Worm (Caenorhabditis elegans) whole organism, early embryonic: ENCODE data around the gene K06A1.2.

Experiments used
- F13C5.2 ChIP-seq: sonication (generic microtip); optimal IDR thresholded peaks from 2 replicates; lab custom pipeline; 2017; ENCODE audit warnings: mild to moderate bottlenecking, missing genetic modification characterization, inconsistent platforms, missing compliant biosample characterization
- ama-1 ChIP-seq: fragments of 150-350 bp; optimal IDR thresholded peaks from 2 replicates; lab custom pipeline; 2014
- ceh-13 ChIP-seq: fragments of 200-800 bp; sonication (Bioruptor generic); optimal IDR thresholded peaks from 2 replicates; lab custom pipeline; 2018; ENCODE audit warnings: mild to moderate bottlenecking, missing genetic modification characterization, missing compliant biosample characterization
- ceh-36 ChIP-seq: sonication (generic microtip); optimal IDR thresholded peaks from 2 replicates; lab custom pipeline; 2016; ENCODE audit warnings: missing genetic modification characterization, inconsistent platforms, missing compliant biosample characterization
- scrt-1 ChIP-seq: fragments of 200-800 bp; sonication (Bioruptor generic); IDR thresholded peaks from 2 replicates; pipeline ENCODE4 v1.3.6; 2022; ENCODE audit warnings: missing genetic modification characterization, missing compliant biosample characterization
- tbx-11 ChIP-seq: fragments of 200-800 bp; sonication (Bioruptor generic); IDR thresholded peaks from 2 replicates; pipeline ENCODE4 v1.3.6; 2022; ENCODE audit warnings: missing genetic modification characterization, missing compliant biosample characterization
- tra-4 ChIP-seq: sonication (generic microtip); optimal IDR thresholded peaks from 2 replicates; lab custom pipeline; 2017; ENCODE audit warnings: missing genetic modification characterization, missing compliant biosample characterization

- TF ChIP-seq F13C5.2 (tag; lab: Kevin White, UChicago) (no peak), ceh-13 (GFP tag; lab: Kevin White, UChicago) (no peak), ama-1 (lab: Kevin White, UChicago) (no peak), ceh-36 (tag; lab: Kevin White, UChicago) (no peak), scrt-1 (GFP tag; lab: Robert Waterston, UW) (no peak), tbx-11 (GFP tag; lab: Robert Waterston, UW) (no peak), tra-4 (tag; lab: Kevin White, UChicago) (no peak)
Measured at ce11 chrII:6491187-6491586, 47.4 kb downstream of the K06A1.2 start.
